Fruit fly (Drosophila melanogaster) whole organism, embryonic: ENCODE results near the gene CG15741.

Experiments
- B-H2 ChIP-seq: fragments of 200-800 bp; sonication (Bioruptor generic); optimal IDR thresholded peaks from 2 replicates; lab custom pipeline; 2018; ENCODE audit warnings: missing biosample characterization, mild to moderate bottlenecking, missing genetic modification characterization
- CG10209 ChIP-seq: fragments of 200-800 bp; sonication (Bioruptor generic); optimal IDR thresholded peaks from 3 replicates; lab custom pipeline; 2017; ENCODE audit warnings: missing biosample characterization, mild to moderate bottlenecking, missing genetic modification characterization, missing genetic modification reagents
- CG10321 ChIP-seq: fragments of 200-800 bp; sonication (Bioruptor generic); IDR thresholded peaks from 2 replicates; pipeline ENCODE4 v1.3.6; 2022; ENCODE audit warnings: missing biosample characterization, missing genetic modification characterization
- CG11456 ChIP-seq: fragments of 200-800 bp; sonication (Bioruptor generic); IDR thresholded peaks from 3 replicates; pipeline ENCODE4 v1.3.6; 2022; ENCODE audit warnings: missing biosample characterization, missing genetic modification characterization
- CG12155 ChIP-seq: fragments of 200-800 bp; sonication (Bioruptor generic); optimal IDR thresholded peaks from 3 replicates; lab custom pipeline; 2016; ENCODE audit warnings: missing biosample characterization, missing genetic modification characterization
- CG12769 ChIP-seq: fragments of 200-800 bp; sonication (Bioruptor generic); optimal IDR thresholded peaks from 2 replicates; lab custom pipeline; 2019; ENCODE audit warnings: missing biosample characterization, mild to moderate bottlenecking, missing genetic modification characterization, moderate library complexity
- CG13894 ChIP-seq: fragments of 200-800 bp; sonication (Bioruptor generic); optimal IDR thresholded peaks from 3 replicates; lab custom pipeline; 2018; ENCODE audit warnings: missing biosample characterization, mild to moderate bottlenecking, missing genetic modification characterization, moderate library complexity
- CG15479 ChIP-seq: fragments of 200-800 bp; sonication (Bioruptor generic); optimal IDR thresholded peaks from 3 replicates; lab custom pipeline; 2019; ENCODE audit warnings: missing biosample characterization, mild to moderate bottlenecking, missing genetic modification characterization, moderate library complexity
- CG17361 ChIP-seq: fragments of 200-800 bp; sonication (Bioruptor generic); IDR thresholded peaks from 3 replicates; pipeline ENCODE4 v1.3.6; 2022; ENCODE audit warnings: missing biosample characterization, missing genetic modification characterization
- CG17568 ChIP-seq: fragments of 200-800 bp; sonication (Bioruptor generic); optimal IDR thresholded peaks from 2 replicates; lab custom pipeline; 2018; ENCODE audit warnings: missing biosample characterization, mild to moderate bottlenecking, missing genetic modification characterization, moderate library complexity
- CG17829 ChIP-seq: fragments of 200-800 bp; optimal IDR thresholded peaks from 2 replicates; lab custom pipeline; 2019; ENCODE audit warnings: missing biosample characterization, mild to moderate bottlenecking, missing genetic modification characterization, moderate library complexity
- CG3995 ChIP-seq: fragments of 200-800 bp; sonication (Bioruptor generic); optimal IDR thresholded peaks from 3 replicates; lab custom pipeline; 2016; ENCODE audit warnings: missing biosample characterization, missing genetic modification characterization
- CG4820 ChIP-seq: fragments of 200-800 bp; sonication (Bioruptor generic); optimal IDR thresholded peaks from 3 replicates; lab custom pipeline; 2016; ENCODE audit warnings: missing biosample characterization, missing genetic modification characterization
- CG5180 ChIP-seq: fragments of 200-800 bp; sonication (Bioruptor generic); optimal IDR thresholded peaks from 3 replicates; lab custom pipeline; 2017; ENCODE audit warnings: missing biosample characterization, missing genetic modification characterization, mild to moderate bottlenecking, moderate library complexity, missing genetic modification reagents
- CG6791 ChIP-seq: fragments of 200-800 bp; sonication (Bioruptor generic); IDR thresholded peaks from 3 replicates; pipeline ENCODE4 v1.3.6; 2022; ENCODE audit warnings: missing biosample characterization, missing genetic modification characterization; ENCODE audit not compliant: partially characterized antibody
- CG8944 ChIP-seq: fragments of 200-800 bp; sonication (Bioruptor generic); optimal IDR thresholded peaks from 3 replicates; lab custom pipeline; 2016; ENCODE audit warnings: missing biosample characterization, missing genetic modification characterization
- CoRest ChIP-seq: fragments of 200-800 bp; sonication (Bioruptor generic); optimal IDR thresholded peaks from 3 replicates; lab custom pipeline; 2018; ENCODE audit warnings: missing biosample characterization, mild to moderate bottlenecking, missing genetic modification characterization, moderate library complexity
- Dad ChIP-seq: fragments of 200-800 bp; sonication (Bioruptor generic); optimal IDR thresholded peaks from 3 replicates; lab custom pipeline; 2016; ENCODE audit warnings: missing biosample characterization, missing genetic modification characterization
- Elba2 ChIP-seq: fragments of 200-800 bp; sonication (Bioruptor generic); optimal IDR thresholded peaks from 3 replicates; lab custom pipeline; 2016; ENCODE audit warnings: missing biosample characterization, missing genetic modification characterization
- Ets65A ChIP-seq: fragments of 200-800 bp; sonication (Bioruptor generic); peaks from one replicate; lab custom pipeline; 2016; ENCODE audit warnings: missing biosample characterization, missing genetic modification characterization
- Hey ChIP-seq: fragments of 200-800 bp; sonication (Bioruptor generic); optimal IDR thresholded peaks from 3 replicates; lab custom pipeline; 2018; ENCODE audit warnings: missing biosample characterization, mild to moderate bottlenecking, missing genetic modification characterization
- Hr39 ChIP-seq: fragments of >200 bp; optimal IDR thresholded peaks from 2 replicates; lab custom pipeline; 2017
- Hr51 ChIP-seq, 2 experiments: fragments of 200-800 bp; sonication (Bioruptor generic); optimal IDR thresholded peaks; 2 replicates in 1 of 2; 3 replicates in 1 of 2; lab custom pipeline; 2016 to 2018; ENCODE audit warnings: missing biosample characterization in 2 of 2, missing genetic modification characterization in 2 of 2, mild to moderate bottlenecking in 1 of 2, moderate library complexity in 1 of 2
- Med ChIP-seq: fragments of 200-800 bp; sonication (Bioruptor generic); peaks from one replicate; lab custom pipeline; 2016; ENCODE audit warnings: missing biosample characterization, missing genetic modification characterization, mild to moderate bottlenecking, inconsistent platforms, moderate library complexity
- Sox100B ChIP-seq: fragments of 200-800 bp; sonication (Bioruptor generic); optimal IDR thresholded peaks from 3 replicates; lab custom pipeline; 2018; ENCODE audit warnings: missing biosample characterization, mild to moderate bottlenecking, missing genetic modification characterization
- Xrp1 ChIP-seq: fragments of 200-800 bp; sonication (Bioruptor generic); IDR thresholded peaks from 2 replicates; pipeline ENCODE4 v1.3.6; 2022; ENCODE audit warnings: missing biosample characterization, missing genetic modification characterization
- abd-A ChIP-seq: fragments of 200-800 bp; sonication (Bioruptor generic); optimal IDR thresholded peaks from 3 replicates; lab custom pipeline; 2019; ENCODE audit warnings: missing biosample characterization, mild to moderate bottlenecking, missing genetic modification characterization, moderate library complexity
- cwo ChIP-seq: fragments of 200-800 bp; sonication (Bioruptor generic); optimal IDR thresholded peaks from 3 replicates; lab custom pipeline; 2017; ENCODE audit warnings: missing biosample characterization, missing genetic modification characterization, mild to moderate bottlenecking, moderate library complexity, missing genetic modification reagents
- da ChIP-seq: fragments of 200-800 bp; sonication (Bioruptor generic); optimal IDR thresholded peaks from 2 replicates; lab custom pipeline; 2016; ENCODE audit warnings: missing biosample characterization, missing genetic modification characterization
- dimm ChIP-seq: fragments of 200-800 bp; sonication (Bioruptor generic); IDR thresholded peaks from 2 replicates; pipeline ENCODE4 v1.3.6; 2022; ENCODE audit warnings: missing biosample characterization, missing genetic modification characterization
- dm ChIP-seq: fragments of 200-800 bp; sonication (Bioruptor generic); optimal IDR thresholded peaks from 3 replicates; lab custom pipeline; 2016; ENCODE audit warnings: missing biosample characterization, missing genetic modification characterization
- gfzf ChIP-seq: fragments of 200-800 bp; sonication (Bioruptor generic); optimal IDR thresholded peaks from 2 replicates; lab custom pipeline; 2016; ENCODE audit warnings: missing biosample characterization, mild to moderate bottlenecking, missing genetic modification characterization, moderate library complexity
- grau ChIP-seq: fragments of 200-800 bp; optimal IDR thresholded peaks from 3 replicates; lab custom pipeline; 2019; ENCODE audit warnings: missing biosample characterization, mild to moderate bottlenecking, missing genetic modification characterization, moderate library complexity
- grn ChIP-seq: fragments of 200-800 bp; sonication (Bioruptor generic); optimal IDR thresholded peaks from 3 replicates; lab custom pipeline; 2017; ENCODE audit warnings: missing biosample characterization, missing genetic modification characterization
- gt ChIP-seq: fragments of 200-800 bp; sonication (Bioruptor generic); IDR thresholded peaks from 2 replicates; pipeline ENCODE4 v1.3.6; 2022; ENCODE audit warnings: missing biosample characterization, missing genetic modification characterization
- hbn ChIP-seq: fragments of 200-800 bp; sonication (Bioruptor generic); IDR thresholded peaks from 2 replicates; pipeline ENCODE4 v1.3.6; 2022; ENCODE audit warnings: missing biosample characterization, missing genetic modification characterization; ENCODE audit not compliant: partially characterized antibody
- inv ChIP-seq: fragments of 200-800 bp; sonication (Bioruptor generic); IDR thresholded peaks from 2 replicates; pipeline ENCODE4 v1.3.6; 2022; ENCODE audit warnings: missing biosample characterization, missing genetic modification characterization; ENCODE audit not compliant: partially characterized antibody
- lilli ChIP-seq: fragments of 200-800 bp; sonication (Bioruptor generic); optimal IDR thresholded peaks from 3 replicates; lab custom pipeline; 2016; ENCODE audit warnings: missing biosample characterization, missing genetic modification characterization
- maf-S ChIP-seq: fragments of 200-800 bp; sonication (Bioruptor generic); optimal IDR thresholded peaks from 2 replicates; lab custom pipeline; 2016; ENCODE audit warnings: missing biosample characterization, missing genetic modification characterization
- nerfin-2 ChIP-seq: fragments of 200-800 bp; sonication (Bioruptor generic); IDR thresholded peaks from 2 replicates; pipeline ENCODE4 v1.3.6; 2022; ENCODE audit warnings: missing biosample characterization, missing genetic modification characterization; ENCODE audit not compliant: partially characterized antibody
- nom ChIP-seq: fragments of 200-800 bp; sonication (Bioruptor generic); optimal IDR thresholded peaks from 2 replicates; lab custom pipeline; 2017; ENCODE audit warnings: missing biosample characterization, missing genetic modification characterization, mild to moderate bottlenecking, moderate library complexity, missing genetic modification reagents
- repo ChIP-seq: fragments of 200-800 bp; sonication (Bioruptor generic); optimal IDR thresholded peaks from 2 replicates; lab custom pipeline; 2016; ENCODE audit warnings: missing biosample characterization, missing genetic modification characterization
- row ChIP-seq: fragments of 200-800 bp; sonication (Bioruptor generic); IDR thresholded peaks from 3 replicates; pipeline ENCODE4 v1.3.6; 2022; ENCODE audit warnings: missing biosample characterization, missing genetic modification characterization
- sug ChIP-seq: fragments of 200-800 bp; optimal IDR thresholded peaks from 2 replicates; lab custom pipeline; 2019; ENCODE audit warnings: missing biosample characterization, mild to moderate bottlenecking, missing genetic modification characterization, moderate library complexity
- trh ChIP-seq: fragments of 200-800 bp; sonication (Bioruptor generic); optimal IDR thresholded peaks from 2 replicates; lab custom pipeline; 2016; ENCODE audit warnings: missing biosample characterization, missing genetic modification characterization
- zf30C ChIP-seq: fragments of 200-800 bp; sonication (Bioruptor generic); optimal IDR thresholded peaks from 3 replicates; lab custom pipeline; 2018; ENCODE audit warnings: missing biosample characterization, mild to moderate bottlenecking, missing genetic modification characterization

CG15741 gene

dm6 chrX:11796925-11797324 lies 40.9 kb downstream of the CG15741 start (continued):
- TF ChIP-seq CG8944 (GFP tag; lab: Kevin White, UChicago): no peak
- TF ChIP-seq Hey (tag; lab: Kevin White, UChicago): no peak
- TF ChIP-seq dimm: no peak
- no peak for TF ChIP-seq Hr39 (lab: Kevin White, UChicago)
- TF ChIP-seq Ets65A (GFP tag; lab: Kevin White, UChicago): no peak
- TF ChIP-seq CG17568 (GFP tag; lab: Kevin White, UChicago): no peak
- TF ChIP-seq Elba2 (GFP tag; lab: Kevin White, UChicago): peak; percentile 92
- TF ChIP-seq CG5180 (GFP tag; lab: Kevin White, UChicago): no peak
- no peak for TF ChIP-seq sug (tag; lab: Kevin White, UChicago)
- peak; percentile 61; the same call in 2 of the 3 replicates for TF ChIP-seq CG6791
- no peak for TF ChIP-seq CG10209 (GFP tag; lab: Kevin White, UChicago)
- TF ChIP-seq CG10321: no peak
- no peak for TF ChIP-seq gt (GFP tag; lab: Robert Waterston, UW)
- no peak for TF ChIP-seq inv
- TF ChIP-seq, all 482 proteins: peak for 21

dm6 chrX:11793434-11793833 lies 44.4 kb downstream of the CG15741 start:
- no peak for TF ChIP-seq zf30C
- TF ChIP-seq nerfin-2 (GFP tag; lab: Robert Waterston, UW): no peak
- peak; percentile 62 for TF ChIP-seq CG15479 (GFP tag; lab: Kevin White, UChicago)
- TF ChIP-seq Sox100B (GFP tag; lab: Kevin White, UChicago): no peak
- no peak for TF ChIP-seq Hr51 (GFP tag; optimal IDR thresholded peaks at IDR 0.05; lab: Kevin White, UChicago)
- peak; percentile 96 for TF ChIP-seq Hr39 (lab: Kevin White, UChicago)
- TF ChIP-seq B-H2: no peak
- TF ChIP-seq Med (GFP tag; lab: Kevin White, UChicago): peak; percentile 25
- TF ChIP-seq, all 482 proteins: peak for 3

dm6 chrX:11792415-11793328 lies 45.2 kb downstream of the CG15741 start, which contains the start of gene CkIIbeta:
TSS of gene CkIIbeta (plus strand) at chrX:11792533.
- TF ChIP-seq CoRest: peak; percentile 35
- peak; percentile 57; the same call in 1 of the 3 replicates for TF ChIP-seq CG17361
- peak; percentile 20 for TF ChIP-seq maf-S (GFP tag; lab: Kevin White, UChicago)
- TF ChIP-seq cwo: no peak
- peak; percentile 19 for TF ChIP-seq nom
- peak; percentile 37; the same call in 1 of the 2 replicates for TF ChIP-seq Xrp1
- peak; percentile 46 for TF ChIP-seq CG15479 (GFP tag; lab: Kevin White, UChicago)
- peak; percentile 92 for TF ChIP-seq grn (GFP tag; lab: Kevin White, UChicago)
- no peak for TF ChIP-seq trh (GFP tag; lab: Kevin White, UChicago)
- peak; percentile 73 for TF ChIP-seq gfzf (GFP tag; lab: Kevin White, UChicago)
- TF ChIP-seq grau: peak; percentile 41
- TF ChIP-seq lilli (GFP tag; lab: Kevin White, UChicago): peak; percentile 63
- TF ChIP-seq CG17829 (tag; lab: Kevin White, UChicago): peak; percentile 39
- peak; percentile 50 for TF ChIP-seq CG12769 (tag; lab: Kevin White, UChicago)
- peak; percentile 38 for TF ChIP-seq repo (GFP tag; lab: Kevin White, UChicago)
- peak; percentile 74 for TF ChIP-seq CG11456
- TF ChIP-seq abd-A (tag; lab: Kevin White, UChicago): peak; percentile 35
- TF ChIP-seq row (GFP tag; lab: Robert Waterston, UW): peak; percentile 72
- TF ChIP-seq da (GFP tag; lab: Kevin White, UChicago): peak; percentile 32
- TF ChIP-seq dm (GFP tag; lab: Kevin White, UChicago): peak; percentile 42
- TF ChIP-seq CG4820: no peak
- TF ChIP-seq CG3995 (GFP tag; lab: Kevin White, UChicago): peak; percentile 64
- peak; percentile 83 for TF ChIP-seq hbn (GFP tag; lab: Robert Waterston, UW)
- peak; percentile 41 for TF ChIP-seq Dad (GFP tag; lab: Kevin White, UChicago)
- TF ChIP-seq CG13894 (tag; lab: Kevin White, UChicago): no peak
- TF ChIP-seq CG12155 (GFP tag; lab: Kevin White, UChicago): peak; percentile 44
